Fruit fly (Drosophila melanogaster): ENCODE measurements around the gene Akr1B.

Akr1B gene

DNA sequence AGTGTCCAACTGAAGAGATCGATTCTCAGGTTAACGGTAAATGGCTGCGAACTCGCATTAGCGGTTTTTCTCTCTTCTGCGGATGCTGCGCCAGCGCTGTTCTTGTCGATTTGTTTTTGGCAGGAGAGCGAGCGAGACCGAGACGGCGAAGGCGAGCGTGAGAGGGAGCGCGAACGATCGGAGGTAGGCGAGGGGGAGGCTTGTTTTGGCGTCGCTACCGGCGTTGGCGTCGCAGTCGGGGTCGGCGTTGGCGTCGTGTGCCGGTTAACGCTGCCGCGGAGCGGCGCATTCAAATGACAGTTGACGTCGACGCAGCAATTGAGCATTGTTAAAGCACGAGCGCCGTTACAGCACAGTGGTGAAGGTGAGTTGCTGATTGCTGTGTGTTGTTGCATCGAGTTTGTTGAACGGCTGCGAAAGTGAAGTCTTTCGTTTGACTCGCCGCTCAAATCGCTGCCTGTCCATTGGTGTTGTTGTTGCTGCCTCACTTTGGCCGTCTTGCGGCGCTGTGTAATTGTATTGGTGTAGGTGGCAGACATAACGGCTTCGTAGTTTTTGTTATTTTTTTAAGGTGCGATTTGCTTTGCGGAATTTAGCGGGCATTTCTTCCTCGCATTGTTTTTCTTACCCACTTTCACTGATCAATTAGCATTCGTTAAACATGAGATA lies 37.3 kb downstream of the Akr1B start:
- TF ChIP-seq CG12769 (tag; optimal IDR thresholded peaks at IDR 0.05) (peak; percentile 12), CG4360 (GFP tag; IDR thresholded peaks at IDR 0.05) (peak; percentile 88), CG11723 (GFP tag; optimal IDR thresholded peaks at IDR 0.05) (no peak), Trl (optimal IDR thresholded peaks at IDR 0.05) (peak; percentile 39 to 55), Trl (GFP tag; optimal IDR thresholded peaks at IDR 0.05) (no peak), CHES-1-like (GFP tag; optimal IDR thresholded peaks at IDR 0.05) (peak; percentile 25), CG8765 (GFP tag; IDR thresholded peaks at IDR 0.05) (peak; percentile 34; the same call in 1 of the 2 replicates), inv (GFP tag; IDR thresholded peaks at IDR 0.05; ENCODE audit: partially characterized antibody) (0 out of 2 replicates have a peak, but pooled peaks have one; percentile 21), BEAF-32 (GFP tag; optimal IDR thresholded peaks at IDR 0.05) (no peak), crol (GFP tag; IDR thresholded peaks at IDR 0.05) (peak; percentile 99), Bgb (GFP tag; IDR thresholded peaks at IDR 0.05; ENCODE audit: partially characterized antibody) (peak; percentile 37; the same call in 1 of the 2 replicates), z (GFP tag; IDR thresholded peaks at IDR 0.05) (peak; percentile 42; the same call in 1 of the 3 replicates), CG8478 (optimal IDR thresholded peaks at IDR 0.05) (peak; percentile 75), BtbVII (GFP tag; optimal IDR thresholded peaks at IDR 0.05) (no peak), Med (GFP tag) (peak; percentile 78), salm (tag; optimal IDR thresholded peaks at IDR 0.05) (no peak), en (GFP tag; optimal IDR thresholded peaks at IDR 0.05) (no peak), chinmo (GFP tag; IDR thresholded peaks at IDR 0.05; ENCODE audit: partially characterized antibody) (peak; percentile 92), Adf1 (GFP tag; IDR thresholded peaks at IDR 0.05) (peak; percentile 99), Hr78 (GFP tag; optimal IDR thresholded peaks at IDR 0.05) (peak in 1 of 2 experiments; percentile 92), dimm (GFP tag; IDR thresholded peaks at IDR 0.05) (0 out of 2 replicates have a peak, but pooled peaks have one; percentile 16), CG6791 (GFP tag; IDR thresholded peaks at IDR 0.05; ENCODE audit: partially characterized antibody) (peak; percentile 63; the same call in 1 of the 3 replicates), tio (GFP tag; optimal IDR thresholded peaks at IDR 0.05) (no peak), CG9215 (GFP tag; IDR thresholded peaks at IDR 0.05) (0 out of 2 replicates have a peak, but pooled peaks have one; percentile 4), CG13287 (GFP tag; IDR thresholded peaks at IDR 0.05; ENCODE audit: partially characterized antibody) (peak; percentile 44; the same call in 1 of the 2 replicates), CG10462 (GFP tag; optimal IDR thresholded peaks at IDR 0.05) (peak; percentile 56), Dll (GFP tag; IDR thresholded peaks at IDR 0.05; ENCODE audit: partially characterized antibody) (peak; percentile 52; the same call in 3 of the 4 replicates), CG34224 (GFP tag; IDR thresholded peaks at IDR 0.05; ENCODE audit: partially characterized antibody) (0 out of 3 replicates have a peak, but pooled peaks have one; percentile 20), CG15479 (GFP tag; optimal IDR thresholded peaks at IDR 0.05) (peak; percentile 86), chn (GFP tag; optimal IDR thresholded peaks at IDR 0.05) (peak; percentile 14), CG16813 (GFP tag; IDR thresholded peaks at IDR 0.05; ENCODE audit: partially characterized antibody) (peak; percentile 21; the same call in 1 of the 3 replicates), chif (GFP tag; optimal IDR thresholded peaks at IDR 0.05) (peak in 1 of 2 experiments; percentile 2), Pdp1 (GFP tag; optimal IDR thresholded peaks at IDR 0.05) (peak in 1 of 2 experiments; percentile 69), pros (GFP tag; optimal IDR thresholded peaks at IDR 0.05) (peak; percentile 87), CG3163 (GFP tag; optimal IDR thresholded peaks at IDR 0.05) (peak; percentile 88), kni (GFP tag; optimal IDR thresholded peaks at IDR 0.05) (peak; percentile 69), peb (GFP tag; IDR thresholded peaks at IDR 0.05) (peak; percentile 46; the same call in 1 of the 2 replicates), vfl (GFP tag; optimal IDR thresholded peaks at IDR 0.05) (no peak), oc (tag; optimal IDR thresholded peaks at IDR 0.05) (peak; percentile 38), CG11456 (GFP tag; IDR thresholded peaks at IDR 0.05) (0 out of 3 replicates have a peak, but pooled peaks have one; percentile 56), HLHmδ (GFP tag; optimal IDR thresholded peaks at IDR 0.05) (peak; percentile 26), CG32532 (GFP tag; IDR thresholded peaks at IDR 0.05) (peak; percentile 28; the same call in 1 of the 2 replicates), Stat92E (GFP tag; optimal IDR thresholded peaks at IDR 0.05) (peak in 1 of 3 experiments; percentile 43), NC2α (GFP tag; optimal IDR thresholded peaks at IDR 0.05) (no peak), D (optimal IDR thresholded peaks at IDR 0.05) (peak; percentile 68), D (GFP tag; optimal IDR thresholded peaks at IDR 0.05) (no peak), Aef1 (GFP tag; IDR thresholded peaks at IDR 0.05) (peak; percentile 16; the same call in 1 of the 3 replicates)

Data from whole organism, embryonic.